Fruit fly (Drosophila melanogaster) whole organism, embryonic: ENCODE measurements around the gene CG46313.

ENCODE experiments used
- ATbp ChIP-seq: fragments of 200-800 bp; sonication (Bioruptor generic); optimal IDR thresholded peaks from 2 replicates; lab custom pipeline; 2017; ENCODE audit warnings: missing biosample characterization, mild to moderate bottlenecking, missing genetic modification characterization, missing genetic modification reagents
- Awh ChIP-seq: fragments of 200-800 bp; sonication (Bioruptor generic); IDR thresholded peaks from 2 replicates; pipeline ENCODE4, ENCODE4 v1.3.6; 2022; ENCODE audit warnings: missing biosample characterization, missing genetic modification characterization
- CG12299 ChIP-seq: fragments of 200-800 bp; sonication (Bioruptor generic); optimal IDR thresholded peaks from 2 replicates; lab custom pipeline; 2018; ENCODE audit warnings: missing biosample characterization, mild to moderate bottlenecking, missing genetic modification characterization
- CG14014 ChIP-seq: fragments of 200-800 bp; sonication (Bioruptor generic); IDR thresholded peaks from 2 replicates; pipeline ENCODE4 v1.3.6; 2022; ENCODE audit warnings: missing biosample characterization, missing genetic modification characterization
- CG14050 ChIP-seq: fragments of 200-800 bp; sonication (Bioruptor generic); IDR thresholded peaks from 3 replicates; pipeline ENCODE4 v1.3.6; 2022; ENCODE audit warnings: missing biosample characterization, missing genetic modification characterization
- CG14965 ChIP-seq: fragments of 200-800 bp; sonication (Bioruptor generic); optimal IDR thresholded peaks from 2 replicates; lab custom pipeline; 2016; ENCODE audit warnings: missing biosample characterization, missing genetic modification characterization, borderline replicate concordance
- CG15011 ChIP-seq: fragments of 200-800 bp; sonication (Bioruptor generic); optimal IDR thresholded peaks from 3 replicates; lab custom pipeline; 2018; ENCODE audit warnings: missing biosample characterization, mild to moderate bottlenecking, missing genetic modification characterization
- CG1529 ChIP-seq: fragments of 200-800 bp; sonication (Bioruptor generic); optimal IDR thresholded peaks from 3 replicates; lab custom pipeline; 2018; ENCODE audit warnings: missing biosample characterization, missing genetic modification characterization
- CG16863 ChIP-seq: fragments of 200-800 bp; sonication (Bioruptor generic); optimal IDR thresholded peaks from 3 replicates; lab custom pipeline; 2016; ENCODE audit warnings: missing biosample characterization, missing genetic modification characterization
- CG17829 ChIP-seq: fragments of 200-800 bp; optimal IDR thresholded peaks from 2 replicates; lab custom pipeline; 2019; ENCODE audit warnings: missing biosample characterization, mild to moderate bottlenecking, missing genetic modification characterization, moderate library complexity
- CG18619 ChIP-seq: fragments of 200-800 bp; sonication (Bioruptor generic); optimal IDR thresholded peaks from 3 replicates; lab custom pipeline; 2017; ENCODE audit warnings: missing biosample characterization, mild to moderate bottlenecking, missing genetic modification characterization
- CG2712 ChIP-seq: fragments of 200-800 bp; optimal IDR thresholded peaks from 3 replicates; lab custom pipeline; 2019; ENCODE audit warnings: missing biosample characterization, mild to moderate bottlenecking, missing genetic modification characterization, moderate library complexity
- CG3065 ChIP-seq: fragments of 200-800 bp; sonication (Bioruptor generic); optimal IDR thresholded peaks from 2 replicates; lab custom pipeline; 2016; ENCODE audit warnings: missing biosample characterization, missing genetic modification characterization
- CG34422 ChIP-seq: fragments of 200-800 bp; sonication (Bioruptor generic); IDR thresholded peaks from 3 replicates; pipeline ENCODE4 v1.3.6; 2022; ENCODE audit warnings: missing biosample characterization, missing genetic modification characterization
- CG3726 ChIP-seq: fragments of 200-800 bp; sonication (Bioruptor generic); IDR thresholded peaks from 3 replicates; pipeline ENCODE4, ENCODE4 v1.3.6; 2022; ENCODE audit warnings: missing biosample characterization, missing genetic modification characterization
- CG4360 ChIP-seq: fragments of 200-800 bp; sonication (Bioruptor generic); IDR thresholded peaks from 2 replicates; pipeline ENCODE4 v1.3.6; 2022; ENCODE audit warnings: missing biosample characterization, missing genetic modification characterization
- CG5245 ChIP-seq: fragments of 200-800 bp; sonication (Bioruptor generic); optimal IDR thresholded peaks from 3 replicates; lab custom pipeline; 2016; ENCODE audit warnings: missing biosample characterization, missing genetic modification characterization
- CG5953 ChIP-seq: fragments of 200-800 bp; sonication (Bioruptor generic); IDR thresholded peaks from 2 replicates; pipeline ENCODE4 v1.3.6; 2022; ENCODE audit warnings: missing biosample characterization, missing genetic modification characterization
- CG6689 ChIP-seq: fragments of 200-800 bp; sonication (Bioruptor generic); IDR thresholded peaks from 2 replicates; pipeline ENCODE4 v1.3.6; 2022; ENCODE audit warnings: missing biosample characterization, missing genetic modification characterization
- CG7987 ChIP-seq: fragments of 200-800 bp; sonication (Bioruptor generic); optimal IDR thresholded peaks from 2 replicates; lab custom pipeline; 2018; ENCODE audit warnings: missing biosample characterization, mild to moderate bottlenecking, missing genetic modification characterization, moderate library complexity
- Dad ChIP-seq: fragments of 200-800 bp; sonication (Bioruptor generic); optimal IDR thresholded peaks from 3 replicates; lab custom pipeline; 2016; ENCODE audit warnings: missing biosample characterization, missing genetic modification characterization
- Dref ChIP-seq: fragments of 200-800 bp; sonication (Bioruptor generic); IDR thresholded peaks from 2 replicates; pipeline ENCODE4 v1.3.6; 2022; ENCODE audit warnings: missing biosample characterization, missing genetic modification characterization
- Eip74EF ChIP-seq, 2 experiments: fragments of 200-800 bp in 1 of 2; fragments of >200 bp in 1 of 2; sonication (Bioruptor generic) in 1 of 2; optimal IDR thresholded peaks; 2 replicates each; lab custom pipeline; 2017 to 2019; ENCODE audit warnings: missing biosample characterization in 2 of 2, missing genetic modification characterization in 2 of 2, mild to moderate bottlenecking in 1 of 2, moderate library complexity in 1 of 2
- Hsf ChIP-seq: fragments of 200-800 bp; sonication (Bioruptor generic); optimal IDR thresholded peaks from 3 replicates; lab custom pipeline; 2016; ENCODE audit warnings: missing biosample characterization, missing genetic modification characterization
- Lpt ChIP-seq: fragments of >200 bp; optimal IDR thresholded peaks from 2 replicates; lab custom pipeline; 2018; ENCODE audit warnings: missing biosample characterization, missing genetic modification characterization
- Rfx ChIP-seq: fragments of 200-800 bp; sonication (Bioruptor generic); IDR thresholded peaks from 2 replicates; pipeline ENCODE4 v1.3.6; 2022; ENCODE audit warnings: missing biosample characterization, missing genetic modification characterization
- Side ChIP-seq: fragments of 200-800 bp; sonication (Bioruptor generic); optimal IDR thresholded peaks from 2 replicates; lab custom pipeline; 2016; ENCODE audit warnings: missing biosample characterization, missing genetic modification characterization
- Tbp ChIP-seq: fragments of >200 bp; optimal IDR thresholded peaks from 2 replicates; lab custom pipeline; 2018; ENCODE audit warnings: missing biosample characterization, missing genetic modification characterization
- da ChIP-seq: fragments of 200-800 bp; sonication (Bioruptor generic); optimal IDR thresholded peaks from 2 replicates; lab custom pipeline; 2016; ENCODE audit warnings: missing biosample characterization, missing genetic modification characterization
- dm ChIP-seq: fragments of 200-800 bp; sonication (Bioruptor generic); optimal IDR thresholded peaks from 3 replicates; lab custom pipeline; 2016; ENCODE audit warnings: missing biosample characterization, missing genetic modification characterization
- en ChIP-seq: fragments of 200-800 bp; sonication (Bioruptor generic); optimal IDR thresholded peaks from 2 replicates; lab custom pipeline; 2016; ENCODE audit warnings: missing biosample characterization, missing genetic modification characterization
- esg ChIP-seq: fragments of 200-800 bp; sonication (Bioruptor generic); conservative IDR thresholded peaks from 2 replicates; pipeline ENCODE4 v1.3.6; 2022; ENCODE audit warnings: missing biosample characterization, missing genetic modification characterization
- gcm2 ChIP-seq: fragments of 200-800 bp; sonication (Bioruptor generic); optimal IDR thresholded peaks from 2 replicates; lab custom pipeline; 2016; ENCODE audit warnings: missing biosample characterization, missing genetic modification characterization
- gem ChIP-seq: fragments of 200-800 bp; sonication (Bioruptor generic); optimal IDR thresholded peaks from 2 replicates; lab custom pipeline; 2019; ENCODE audit warnings: missing biosample characterization, mild to moderate bottlenecking, missing genetic modification characterization, moderate library complexity
- grn ChIP-seq: fragments of 200-800 bp; sonication (Bioruptor generic); optimal IDR thresholded peaks from 3 replicates; lab custom pipeline; 2017; ENCODE audit warnings: missing biosample characterization, missing genetic modification characterization
- gsb-n ChIP-seq: fragments of 200-800 bp; sonication (Bioruptor generic); optimal IDR thresholded peaks from 3 replicates; lab custom pipeline; 2018; ENCODE audit warnings: missing biosample characterization, mild to moderate bottlenecking, missing genetic modification characterization
- hkb ChIP-seq, 2 experiments: fragments of 200-800 bp in 1 of 2; fragments of >200 bp in 1 of 2; sonication (Bioruptor generic) in 1 of 2; IDR thresholded peaks in 1 of 2; optimal IDR thresholded peaks in 1 of 2; 2 replicates each; pipeline versions ENCODE4 v1.3.6 to Lab custom; 2017 to 2022; ENCODE audit warnings: missing biosample characterization in 1 of 2, missing genetic modification characterization in 1 of 2
- kah ChIP-seq: fragments of 200-800 bp; sonication (Bioruptor generic); optimal IDR thresholded peaks from 2 replicates; lab custom pipeline; 2018; ENCODE audit warnings: missing biosample characterization, mild to moderate bottlenecking, missing genetic modification characterization
- kni ChIP-seq: fragments of 200-800 bp; sonication (Bioruptor generic); optimal IDR thresholded peaks from 3 replicates; lab custom pipeline; 2017; ENCODE audit warnings: mild to moderate bottlenecking, missing biosample characterization, missing genetic modification reagents, missing genetic modification characterization
- knrl ChIP-seq: fragments of 200-800 bp; sonication (Bioruptor generic); IDR thresholded peaks from 3 replicates; pipeline ENCODE4 v1.3.6; 2022; ENCODE audit warnings: missing biosample characterization, missing genetic modification characterization; ENCODE audit not compliant: partially characterized antibody
- luna ChIP-seq: fragments of 200-800 bp; sonication (Bioruptor generic); optimal IDR thresholded peaks from 2 replicates; lab custom pipeline; 2016; ENCODE audit warnings: missing biosample characterization, missing genetic modification characterization
- mirr ChIP-seq: fragments of 200-800 bp; sonication (Bioruptor generic); optimal IDR thresholded peaks from 3 replicates; lab custom pipeline; 2018; ENCODE audit warnings: missing biosample characterization, mild to moderate bottlenecking, missing genetic modification characterization
- nau ChIP-seq: fragments of 200-800 bp; sonication (Bioruptor generic); optimal IDR thresholded peaks from 3 replicates; lab custom pipeline; 2017; ENCODE audit warnings: missing biosample characterization, mild to moderate bottlenecking, missing genetic modification characterization, missing genetic modification reagents
- p53 ChIP-seq: fragments of 200-800 bp; sonication (Bioruptor generic); optimal IDR thresholded peaks from 2 replicates; lab custom pipeline; 2016; ENCODE audit warnings: missing biosample characterization, missing genetic modification characterization
- scrt ChIP-seq: fragments of 200-800 bp; sonication (Bioruptor generic); optimal IDR thresholded peaks from 2 replicates; lab custom pipeline; 2018; ENCODE audit warnings: missing biosample characterization, mild to moderate bottlenecking, missing genetic modification characterization, moderate library complexity
- sens ChIP-seq: fragments of 200-800 bp; sonication (Bioruptor generic); peaks from one replicate; lab custom pipeline; 2016; ENCODE audit warnings: missing biosample characterization, missing genetic modification characterization
- sisA ChIP-seq: fragments of 200-800 bp; sonication (Bioruptor generic); IDR thresholded peaks from 2 replicates; pipeline ENCODE4 v1.3.6; 2022; ENCODE audit warnings: missing biosample characterization, missing genetic modification characterization
- ssp ChIP-seq: fragments of 200-800 bp; sonication (Bioruptor generic); IDR thresholded peaks from 2 replicates; pipeline ENCODE4 v1.3.6; 2022; ENCODE audit warnings: missing biosample characterization, missing genetic modification characterization
- zfh1 ChIP-seq: fragments of 200-800 bp; sonication (Bioruptor generic); IDR thresholded peaks from 3 replicates; pipeline ENCODE4 v1.3.6; 2022; ENCODE audit warnings: missing biosample characterization, missing genetic modification characterization

The CG46313 gene

dm6 chr3R:26987455-26987854 lies 9.1 kb downstream of the CG46313 start (continued):
- TF ChIP-seq grn = peak; percentile 13

dm6 chr3R:26988412-26988981 lies 10.2 kb downstream of the CG46313 start, which contains the start of gene CG31075:
Gene CG31075, minus strand, starts transcription at chr3R:26988517.
- TF ChIP-seq zfh1 (GFP tag; lab: Robert Waterston, UW) (peak; percentile 11; the same call in 1 of the 3 replicates), kah (no peak), hkb (optimal IDR thresholded peaks at IDR 0.05; lab: Kevin White, UChicago) (no peak), hkb (GFP tag; IDR thresholded peaks at IDR 0.05; lab: Robert Waterston, UW) (peak; percentile 70), luna (GFP tag; lab: Kevin White, UChicago) (no peak), kni (GFP tag; lab: Kevin White, UChicago) (no peak), dm (GFP tag; lab: Kevin White, UChicago) (no peak), p53 (GFP tag; lab: Kevin White, UChicago) (no peak), CG2712 (tag; lab: Kevin White, UChicago) (peak; percentile 28), Dad (GFP tag; lab: Kevin White, UChicago) (no peak), CG3726 (GFP tag; lab: Robert Waterston, UW) (no peak), Side (GFP tag; lab: Kevin White, UChicago) (no peak), CG7987 (GFP tag; lab: Kevin White, UChicago) (no peak), Hsf (no peak), knrl (GFP tag; lab: Robert Waterston, UW) (no peak), CG16863 (no peak), gcm2 (GFP tag; lab: Kevin White, UChicago) (no peak), CG5953 (GFP tag; lab: Robert Waterston, UW) (peak; percentile 65; the same call in 1 of the 2 replicates), scrt (GFP tag; lab: Kevin White, UChicago) (peak; percentile 60), CG15011 (GFP tag; lab: Kevin White, UChicago) (peak; percentile 39), CG4360 (GFP tag; lab: Robert Waterston, UW) (no peak), sens (GFP tag; lab: Kevin White, UChicago) (no peak), gem (tag; lab: Kevin White, UChicago) (peak; percentile 77), CG34422 (peak; percentile 53; the same call in 1 of the 3 replicates), sisA (GFP tag; lab: Robert Waterston, UW) (no peak), CG12299 (tag; lab: Kevin White, UChicago) (no peak), mirr (no peak), CG1529 (GFP tag; lab: Kevin White, UChicago) (no peak), CG5245 (no peak), CG14014 (GFP tag; lab: Robert Waterston, UW) (peak; percentile 55; the same call in 1 of the 2 replicates), en (GFP tag; lab: Kevin White, UChicago) (no peak), CG14050 (GFP tag; lab: Robert Waterston, UW) (peak; percentile 55; the same call in 2 of the 3 replicates), Eip74EF (GFP tag; optimal IDR thresholded peaks at IDR 0.05; lab: Kevin White, UChicago) (no peak), esg (GFP tag; lab: Robert Waterston, UW) (peak; percentile 29; the same call in 1 of the 2 replicates), CG14965 (GFP tag; lab: Kevin White, UChicago) (no peak), nau (GFP tag; lab: Kevin White, UChicago) (peak; percentile 7), CG17829 (tag; lab: Kevin White, UChicago) (no peak), CG18619 (GFP tag; lab: Kevin White, UChicago) (peak; percentile 28), Dref (GFP tag; lab: Robert Waterston, UW) (no peak), Lpt (no peak), ATbp (GFP tag; lab: Kevin White, UChicago) (no peak), gsb-n (no peak), CG3065 (GFP tag; lab: Kevin White, UChicago) (no peak), Rfx (peak; percentile 83), ssp (GFP tag; lab: Robert Waterston, UW) (no peak), Awh (GFP tag; lab: Robert Waterston, UW) (peak; percentile 50; the same call in 1 of the 2 replicates), Tbp (GFP tag; lab: Kevin White, UChicago) (no peak), da (GFP tag; lab: Kevin White, UChicago) (no peak), CG6689 (peak; percentile 30; the same call in 1 of the 2 replicates)
